Fruit fly (Drosophila melanogaster) whole organism, wandering third instar larva: ENCODE results near the gene Vm26Ac.
A peak's percentile ranks its signal among the peaks of the same experiment; 100 is the strongest.

Experiments used
- Abd-B ChIP-seq: fragments of >200 bp; optimal IDR thresholded peaks from 2 replicates; lab custom pipeline; 2017; ENCODE audit warnings: missing biosample characterization, missing genetic modification characterization
- CG32264 ChIP-seq: fragments of 200-800 bp; sonication (Bioruptor generic); optimal IDR thresholded peaks from 2 replicates; lab custom pipeline; 2016; ENCODE audit warnings: missing biosample characterization, missing genetic modification characterization
- CG9705 ChIP-seq: fragments of 200-800 bp; sonication (Bioruptor generic); optimal IDR thresholded peaks from 2 replicates; lab custom pipeline; 2018; ENCODE audit warnings: missing biosample characterization, mild to moderate bottlenecking, missing genetic modification characterization
- CrebA ChIP-seq: fragments of 200-800 bp; sonication (Bioruptor generic); optimal IDR thresholded peaks from 2 replicates; lab custom pipeline; 2016; ENCODE audit warnings: missing biosample characterization, mild to moderate bottlenecking, missing genetic modification characterization, borderline replicate concordance
- Dfd ChIP-seq: fragments of >200 bp; optimal IDR thresholded peaks from 2 replicates; lab custom pipeline; 2017; ENCODE audit warnings: missing biosample characterization, missing genetic modification characterization
- Dif ChIP-seq: fragments of 200-275, 200-300 bp; sonication (Bioruptor generic); optimal IDR thresholded peaks from 2 replicates; lab custom pipeline; 2018; ENCODE audit warnings: missing biosample characterization, missing genetic modification characterization; ENCODE audit not compliant: partially characterized antibody
- GATAd ChIP-seq: sonication (Bioruptor generic); optimal IDR thresholded peaks from 2 replicates; lab custom pipeline; 2016; ENCODE audit warnings: missing biosample characterization, missing genetic modification characterization
- HLH106 ChIP-seq: fragments of 200-800 bp; optimal IDR thresholded peaks from 3 replicates; lab custom pipeline; 2019; ENCODE audit warnings: missing biosample characterization, mild to moderate bottlenecking, missing genetic modification characterization, moderate library complexity
- Hnf4 ChIP-seq: fragments of 200-800 bp; sonication (Bioruptor generic); optimal IDR thresholded peaks from 2 replicates; lab custom pipeline; 2016; ENCODE audit warnings: missing biosample characterization, mild to moderate bottlenecking, missing genetic modification characterization
- Hr78 ChIP-seq: fragments of >200 bp; optimal IDR thresholded peaks from 2 replicates; lab custom pipeline; 2017; ENCODE audit warnings: missing biosample characterization, missing genetic modification characterization
- Hr83 ChIP-seq: fragments of 200-300 bp; sonication (Bioruptor generic); optimal IDR thresholded peaks from 2 replicates; lab custom pipeline; 2016; ENCODE audit warnings: missing biosample characterization, mild to moderate bottlenecking, missing genetic modification characterization, moderate library complexity; ENCODE audit not compliant: poor library complexity, severe bottlenecking
- Jra ChIP-seq: sonication (Bioruptor generic); optimal IDR thresholded peaks from 2 replicates; lab custom pipeline; 2016; ENCODE audit warnings: missing biosample characterization, missing genetic modification characterization
- Mio ChIP-seq: sonication (Bioruptor generic); optimal IDR thresholded peaks from 2 replicates; lab custom pipeline; 2016; ENCODE audit warnings: missing biosample characterization, missing genetic modification characterization
- Myc ChIP-seq: fragments of >200 bp; optimal IDR thresholded peaks from 2 replicates; lab custom pipeline; 2017
- N ChIP-seq: fragments of >200 bp; optimal IDR thresholded peaks from 2 replicates; lab custom pipeline; 2018; ENCODE audit warnings: missing biosample characterization, missing external identifiers, missing genetic modification characterization
- OdsH ChIP-seq: fragments of 200-800 bp; sonication (Bioruptor generic); optimal IDR thresholded peaks from 2 replicates; lab custom pipeline; 2016; ENCODE audit warnings: missing biosample characterization, mild to moderate bottlenecking, missing genetic modification characterization
- Rel ChIP-seq, 2 experiments: fragments of 200-800 bp; sonication (Bioruptor generic) in 1 of 2; optimal IDR thresholded peaks; 2 replicates in 1 of 2; 3 replicates in 1 of 2; lab custom pipeline; 2016 to 2019; ENCODE audit warnings: mild to moderate bottlenecking in 2 of 2, missing biosample characterization in 2 of 2, missing genetic modification characterization in 2 of 2, moderate library complexity in 1 of 2
- Sp1 ChIP-seq: fragments of 200-800 bp; sonication (Bioruptor generic); optimal IDR thresholded peaks from 3 replicates; lab custom pipeline; 2019; ENCODE audit warnings: missing biosample characterization, mild to moderate bottlenecking, missing genetic modification characterization, moderate library complexity
- Vsx2 ChIP-seq: fragments of 200-300, 225-300 bp; sonication (Bioruptor generic); optimal IDR thresholded peaks from 2 replicates; lab custom pipeline; 2018; ENCODE audit warnings: missing biosample characterization, missing genetic modification characterization; ENCODE audit not compliant: partially characterized antibody
- br ChIP-seq: fragments of 200-800 bp; sonication (Bioruptor generic); optimal IDR thresholded peaks from 2 replicates; lab custom pipeline; 2016; ENCODE audit warnings: missing biosample characterization, missing genetic modification characterization
- brk ChIP-seq: fragments of 200-800 bp; sonication (Bioruptor generic); optimal IDR thresholded peaks from 2 replicates; lab custom pipeline; 2016; ENCODE audit warnings: missing biosample characterization, mild to moderate bottlenecking, missing genetic modification characterization
- dl ChIP-seq, 2 experiments: fragments of 175-275, 200-275 bp in 1 of 2; fragments of 200-275 bp in 1 of 2; sonication (Bioruptor generic); optimal IDR thresholded peaks; lab custom pipeline; 2018; ENCODE audit warnings: mild to moderate bottlenecking in 2 of 2, missing biosample characterization in 2 of 2, missing genetic modification characterization in 2 of 2, moderate library complexity in 2 of 2; ENCODE audit not compliant: partially characterized antibody in 2 of 2, insufficient read depth in 1 of 2
- dmrt93B ChIP-seq: fragments of 200-800 bp; sonication (Bioruptor generic); optimal IDR thresholded peaks from 2 replicates; lab custom pipeline; 2018; ENCODE audit warnings: missing biosample characterization, mild to moderate bottlenecking, missing genetic modification characterization
- dsf ChIP-seq: sonication (Bioruptor generic); optimal IDR thresholded peaks from 2 replicates; lab custom pipeline; 2016; ENCODE audit warnings: missing biosample characterization, missing genetic modification characterization, borderline replicate concordance
- ey ChIP-seq: fragments of 200-800 bp; sonication (Bioruptor generic); optimal IDR thresholded peaks from 2 replicates; lab custom pipeline; 2016; ENCODE audit warnings: missing biosample characterization, missing genetic modification characterization
- foxo ChIP-seq, 2 experiments: fragments of 200-800 bp; sonication (Bioruptor generic); optimal IDR thresholded peaks; 2 replicates in 1 of 2; 3 replicates in 1 of 2; lab custom pipeline; 2016 to 2017; ENCODE audit warnings: missing biosample characterization in 2 of 2, missing genetic modification characterization in 2 of 2
- fru ChIP-seq: fragments of 200-800 bp; sonication (Bioruptor generic); optimal IDR thresholded peaks from 3 replicates; lab custom pipeline; 2016; ENCODE audit warnings: missing biosample characterization, mild to moderate bottlenecking, missing genetic modification characterization
- h ChIP-seq: fragments of 200-800 bp; sonication (Bioruptor generic); optimal IDR thresholded peaks from 3 replicates; lab custom pipeline; 2016; ENCODE audit warnings: missing biosample characterization, mild to moderate bottlenecking, missing genetic modification characterization
- jim ChIP-seq: fragments of 175-275, 200-325 bp; sonication (Bioruptor generic); optimal IDR thresholded peaks from 2 replicates; lab custom pipeline; 2016; ENCODE audit warnings: missing biosample characterization, mild to moderate bottlenecking, missing genetic modification characterization
- lola ChIP-seq: fragments of >200 bp; optimal IDR thresholded peaks from 2 replicates; lab custom pipeline; 2017; ENCODE audit warnings: missing biosample characterization, missing genetic modification characterization
- pan ChIP-seq: fragments of >200 bp; optimal IDR thresholded peaks from 2 replicates; lab custom pipeline; 2017
- psq ChIP-seq: fragments of 200-800 bp; sonication (Bioruptor generic); optimal IDR thresholded peaks from 3 replicates; lab custom pipeline; 2017; ENCODE audit warnings: missing biosample characterization, mild to moderate bottlenecking, missing genetic modification characterization, moderate library complexity
- rgr ChIP-seq: fragments of 200-800 bp; sonication (Bioruptor generic); optimal IDR thresholded peaks from 3 replicates; lab custom pipeline; 2016; ENCODE audit warnings: missing biosample characterization, mild to moderate bottlenecking, missing genetic modification characterization
- sage ChIP-seq: fragments of 200-800 bp; sonication (Bioruptor generic); optimal IDR thresholded peaks from 2 replicates; lab custom pipeline; 2016; ENCODE audit warnings: missing biosample characterization, mild to moderate bottlenecking, missing genetic modification characterization
- sv ChIP-seq: fragments of 200-800 bp; sonication (Bioruptor generic); optimal IDR thresholded peaks from 3 replicates; lab custom pipeline; 2016; ENCODE audit warnings: missing biosample characterization, missing genetic modification characterization
- tai ChIP-seq: sonication (Bioruptor generic); optimal IDR thresholded peaks from 2 replicates; lab custom pipeline; 2016; ENCODE audit warnings: missing biosample characterization, missing genetic modification characterization
- usp ChIP-seq: fragments of >200 bp; optimal IDR thresholded peaks from 2 replicates; lab custom pipeline; 2017; ENCODE audit warnings: missing biosample characterization, missing genetic modification characterization
- woc ChIP-seq: sonication (Bioruptor generic); optimal IDR thresholded peaks from 2 replicates; lab custom pipeline; 2016; ENCODE audit warnings: missing biosample characterization, mild to moderate bottlenecking, missing genetic modification characterization

Vm26Ac gene

dm6 chr2L:5981433-5982333 lies 23.3 kb upstream of the Vm26Ac start, which contains the start of gene eIF4A:
TSS of gene eIF4A (plus strand) at chr2L:5981764.
- TF ChIP-seq jim = no peak
- TF ChIP-seq Rel (GFP tag; optimal IDR thresholded peaks at IDR 0.05; lab: Kevin White, UChicago) = no peak
- TF ChIP-seq Rel (tag; optimal IDR thresholded peaks at IDR 0.05; lab: Kevin White, UChicago) = peak; percentile 100
- no peak for TF ChIP-seq woc
- no peak for TF ChIP-seq CrebA (GFP tag; lab: Kevin White, UChicago)
- TF ChIP-seq fru = no peak
- no peak for TF ChIP-seq OdsH (GFP tag; lab: Kevin White, UChicago)
- no peak for TF ChIP-seq lola (GFP tag; lab: Kevin White, UChicago)
- TF ChIP-seq Hr78 (GFP tag; lab: Kevin White, UChicago) = no peak
- no peak for TF ChIP-seq sage (GFP tag; lab: Kevin White, UChicago)
- peak; percentile 70 to 84 for TF ChIP-seq dl (GFP tag; optimal IDR thresholded peaks at IDR 0.05; lab: Kevin White, UChicago; ENCODE audit: insufficient read depth in 1 of 2, partially characterized antibody in 2 of 2)
- peak; percentile 14 for TF ChIP-seq HLH106 (tag; lab: Kevin White, UChicago)
- no peak for TF ChIP-seq Hr83 (GFP tag; lab: Kevin White, UChicago)
- TF ChIP-seq dmrt93B = peak; percentile 50
- TF ChIP-seq Abd-B (GFP tag; lab: Kevin White, UChicago) = no peak
- TF ChIP-seq usp = no peak
- no peak for TF ChIP-seq CG32264 (GFP tag; lab: Kevin White, UChicago)
- peak; percentile 0 for TF ChIP-seq rgr
- TF ChIP-seq psq (GFP tag; lab: Kevin White, UChicago) = no peak
- no peak for TF ChIP-seq Myc
- no peak for TF ChIP-seq Jra (GFP tag; lab: Kevin White, UChicago)
- TF ChIP-seq N = no peak
- TF ChIP-seq br (GFP tag; lab: Kevin White, UChicago) = no peak
- TF ChIP-seq tai (GFP tag; lab: Kevin White, UChicago) = peak; percentile 21
- no peak for TF ChIP-seq dsf (GFP tag; lab: Kevin White, UChicago)
- no peak for TF ChIP-seq foxo (GFP tag; optimal IDR thresholded peaks at IDR 0.05; lab: Kevin White, UChicago)
- no peak for TF ChIP-seq sv (GFP tag; lab: Kevin White, UChicago)
- TF ChIP-seq ey = no peak
- no peak for TF ChIP-seq Vsx2 (GFP tag; lab: Kevin White, UChicago)
- peak; percentile 5 for TF ChIP-seq CG9705 (GFP tag; lab: Kevin White, UChicago)
- TF ChIP-seq Sp1 (GFP tag; lab: Kevin White, UChicago) = no peak
- no peak for TF ChIP-seq pan
- no peak for TF ChIP-seq Mio (GFP tag; lab: Kevin White, UChicago)
- TF ChIP-seq Dfd (GFP tag; lab: Kevin White, UChicago) = no peak
- TF ChIP-seq Hnf4 = no peak
- TF ChIP-seq GATAd = no peak
- no peak for TF ChIP-seq h
- TF ChIP-seq Dif (GFP tag; lab: Kevin White, UChicago) = peak; percentile 91
- TF ChIP-seq brk (GFP tag; lab: Kevin White, UChicago) = no peak

- peak; percentile 45 for TF ChIP-seq tai (GFP tag; lab: Kevin White, UChicago)
- no peak for TF ChIP-seq usp
- TF ChIP-seq foxo (GFP tag; optimal IDR thresholded peaks at IDR 0.05; lab: Kevin White, UChicago) = peak in 1 of 2 experiments; percentile 53
- peak; percentile 45 for TF ChIP-seq ey
- peak; percentile 36 for TF ChIP-seq HLH106 (tag; lab: Kevin White, UChicago)
- peak; percentile 19 for TF ChIP-seq fru
- peak; percentile 65 for TF ChIP-seq Hr83 (GFP tag; lab: Kevin White, UChicago)
- no peak for TF ChIP-seq pan
- peak; percentile 43 for TF ChIP-seq Hnf4
- TF ChIP-seq Sp1 (GFP tag; lab: Kevin White, UChicago) = peak; percentile 37
- no peak for TF ChIP-seq brk (GFP tag; lab: Kevin White, UChicago)
- peak; percentile 29 for TF ChIP-seq rgr
- no peak for TF ChIP-seq Rel (GFP tag; optimal IDR thresholded peaks at IDR 0.05; lab: Kevin White, UChicago)
- peak; percentile 89 for TF ChIP-seq Rel (tag; optimal IDR thresholded peaks at IDR 0.05; lab: Kevin White, UChicago)
- TF ChIP-seq woc = peak; percentile 56
- TF ChIP-seq OdsH (GFP tag; lab: Kevin White, UChicago) = no peak
- TF ChIP-seq h = peak; percentile 39
These were observed 22.5 kb upstream of the Vm26Ac start, which contains the start of gene chic for dm6 chr2L:5980862-5981432. TSS of gene chic (minus strand) at chr2L:5981018.
